Fruit fly (Drosophila melanogaster): Measurements from ENCODE around the gene Nek2.

dm6 chrX:7854144-7854543, 37.3 kb downstream of the Nek2 start, which contains the start of gene CG10920:
- TF ChIP-seq NFAT (GFP tag; IDR thresholded peaks at IDR 0.05) (no peak), Dfd (GFP tag; optimal IDR thresholded peaks at IDR 0.05) (no peak), CG34376 (GFP tag; optimal IDR thresholded peaks at IDR 0.05) (no peak), Atf3 (GFP tag; optimal IDR thresholded peaks at IDR 0.05) (no peak), D19A (tag; optimal IDR thresholded peaks at IDR 0.05) (no peak), esg (GFP tag; conservative IDR thresholded peaks at IDR 0.05) (no peak), CG8478 (optimal IDR thresholded peaks at IDR 0.05) (no peak)

Data from whole organism, embryonic.